Fruit fly (Drosophila melanogaster): Measurements from ENCODE around the gene tna.

The tna gene

dm6 chr3L:10899087-10899511 lies 63.8 kb downstream of the tna start, which contains the start of gene Aps:
Aps (minus strand) TSS chr3L:10899123.
- TF ChIP-seq chn (GFP tag; optimal IDR thresholded peaks at IDR 0.05) (peak; percentile 35), bbx (GFP tag; IDR thresholded peaks at IDR 0.05; ENCODE audit: partially characterized antibody) (no peak), mirr (GFP tag; optimal IDR thresholded peaks at IDR 0.05) (no peak), Fer1 (GFP tag; optimal IDR thresholded peaks at IDR 0.05) (no peak), stc (GFP tag; IDR thresholded peaks at IDR 0.05) (no peak), crol (GFP tag; IDR thresholded peaks at IDR 0.05) (no peak), CG6272 (GFP tag; IDR thresholded peaks at IDR 0.05) (no peak), chinmo (GFP tag; IDR thresholded peaks at IDR 0.05; ENCODE audit: partially characterized antibody) (no peak), dimm (GFP tag; IDR thresholded peaks at IDR 0.05) (no peak), CG4404 (GFP tag; IDR thresholded peaks at IDR 0.05) (no peak), CG6683 (GFP tag; optimal IDR thresholded peaks at IDR 0.05) (no peak), Lhr (GFP tag; optimal IDR thresholded peaks at IDR 0.05) (peak; percentile 92), kni (GFP tag; optimal IDR thresholded peaks at IDR 0.05) (no peak), Mes4 (GFP tag; optimal IDR thresholded peaks at IDR 0.05) (no peak), CoRest (tag; optimal IDR thresholded peaks at IDR 0.05) (peak; percentile 57), ind (GFP tag; optimal IDR thresholded peaks at IDR 0.05) (peak; percentile 33), CG8478 (optimal IDR thresholded peaks at IDR 0.05) (no peak), hkb (optimal IDR thresholded peaks at IDR 0.05) (no peak), hkb (GFP tag; IDR thresholded peaks at IDR 0.05) (peak; percentile 29; the same call in 1 of the 2 replicates), CG10959 (GFP tag; IDR thresholded peaks at IDR 0.05) (0 out of 2 replicates have a peak, but pooled peaks have one; percentile 16), CG31441 (GFP tag; IDR thresholded peaks at IDR 0.05) (no peak), Vsx1 (GFP tag; optimal IDR thresholded peaks at IDR 0.05) (peak; percentile 99), Dp (GFP tag; optimal IDR thresholded peaks at IDR 0.05) (peak; percentile 44), cwo (GFP tag; optimal IDR thresholded peaks at IDR 0.05) (peak; percentile 1), CG10267 (tag; optimal IDR thresholded peaks at IDR 0.05) (peak; percentile 50), vvl (GFP tag; IDR thresholded peaks at IDR 0.05) (peak; percentile 74), pb (GFP tag; optimal IDR thresholded peaks at IDR 0.05) (no peak), Myb (GFP tag; optimal IDR thresholded peaks at IDR 0.05) (peak; percentile 31), CG1529 (GFP tag; optimal IDR thresholded peaks at IDR 0.05) (no peak), CG8089 (GFP tag; optimal IDR thresholded peaks at IDR 0.05) (no peak), hb (GFP tag; IDR thresholded peaks at IDR 0.05; ENCODE audit: partially characterized antibody) (no peak), caup (GFP tag; optimal IDR thresholded peaks at IDR 0.05; ENCODE audit: severe bottlenecking) (no peak), cato (GFP tag; optimal IDR thresholded peaks at IDR 0.05; ENCODE audit: borderline replicate concordance) (no peak), zen (tag; optimal IDR thresholded peaks at IDR 0.05) (peak; percentile 34), CG42726 (GFP tag; IDR thresholded peaks at IDR 0.05; ENCODE audit: partially characterized antibody) (no peak), Hsf (GFP tag; optimal IDR thresholded peaks at IDR 0.05) (peak; percentile 68), CG12104 (GFP tag; optimal IDR thresholded peaks at IDR 0.05) (no peak), CG18764 (GFP tag; optimal IDR thresholded peaks at IDR 0.05) (no peak), Chrac-16 (GFP tag; optimal IDR thresholded peaks at IDR 0.05) (peak; percentile 65), cg (GFP tag; optimal IDR thresholded peaks at IDR 0.05) (no peak), CG11085 (GFP tag; IDR thresholded peaks at IDR 0.05) (no peak), CG17328 (GFP tag; IDR thresholded peaks at IDR 0.05) (peak; percentile 52), so (GFP tag; IDR thresholded peaks at IDR 0.05) (no peak), pzg (GFP tag; optimal IDR thresholded peaks at IDR 0.05) (peak; percentile 73), NfI (GFP tag; optimal IDR thresholded peaks at IDR 0.05) (peak; percentile 66), CG2875 (GFP tag; optimal IDR thresholded peaks at IDR 0.05) (no peak), Aef1 (GFP tag; IDR thresholded peaks at IDR 0.05) (peak; percentile 64), trem (tag; optimal IDR thresholded peaks at IDR 0.05) (peak; percentile 78), chif (GFP tag; optimal IDR thresholded peaks at IDR 0.05) (peak in 1 of 2 experiments; percentile 68), CG15601 (tag; optimal IDR thresholded peaks at IDR 0.05) (peak; percentile 64), TFAM (GFP tag; optimal IDR thresholded peaks at IDR 0.05) (no peak)

All from whole organism, embryonic.